Fruit fly (Drosophila melanogaster): ENCODE data around the gene Mcm6.

Gene Mcm6

dm6 chrX:6661392-6661837 lies 12.8 kb upstream of the Mcm6 start, which contains the start of the genes CG3224 and Ctr1A (continued):
- TF ChIP-seq pzg (GFP tag; optimal IDR thresholded peaks at IDR 0.05) (peak; percentile 59), az2 (GFP tag; optimal IDR thresholded peaks at IDR 0.05) (no peak), gem (tag; optimal IDR thresholded peaks at IDR 0.05) (peak; percentile 5), CG14441 (GFP tag; IDR thresholded peaks at IDR 0.05) (no peak), CG3726 (GFP tag; IDR thresholded peaks at IDR 0.05) (no peak), CG12071 (GFP tag; optimal IDR thresholded peaks at IDR 0.05) (no peak), CG5180 (GFP tag; optimal IDR thresholded peaks at IDR 0.05) (no peak), HLH54F (GFP tag; optimal IDR thresholded peaks at IDR 0.05) (no peak), HmgD (GFP tag; optimal IDR thresholded peaks at IDR 0.05) (no peak), CG14050 (GFP tag; IDR thresholded peaks at IDR 0.05) (no peak), en (GFP tag; optimal IDR thresholded peaks at IDR 0.05) (no peak), slou (GFP tag; optimal IDR thresholded peaks at IDR 0.05) (no peak), ATbp (GFP tag; optimal IDR thresholded peaks at IDR 0.05) (no peak), gcm (GFP tag; optimal IDR thresholded peaks at IDR 0.05) (no peak), mam (GFP tag; optimal IDR thresholded peaks at IDR 0.05) (no peak), gcm2 (GFP tag; optimal IDR thresholded peaks at IDR 0.05) (no peak), CG18262 (tag; optimal IDR thresholded peaks at IDR 0.05) (no peak), gt (GFP tag; IDR thresholded peaks at IDR 0.05) (no peak), Sin3A (optimal IDR thresholded peaks at IDR 0.05) (peak; percentile 20), Stat92E (GFP tag; optimal IDR thresholded peaks at IDR 0.05) (no peak), Dfd (GFP tag; optimal IDR thresholded peaks at IDR 0.05) (no peak), Eip74EF (GFP tag; optimal IDR thresholded peaks at IDR 0.05) (peak in 1 of 2 experiments; percentile 14), stwl (tag; optimal IDR thresholded peaks at IDR 0.05) (peak; percentile 51), Dad (GFP tag; optimal IDR thresholded peaks at IDR 0.05) (no peak), CG33557 (GFP tag; optimal IDR thresholded peaks at IDR 0.05) (no peak), caup (GFP tag; optimal IDR thresholded peaks at IDR 0.05; ENCODE audit: severe bottlenecking) (no peak), CG7987 (GFP tag; optimal IDR thresholded peaks at IDR 0.05) (no peak), Fer3 (tag; optimal IDR thresholded peaks at IDR 0.05) (no peak), CG6683 (GFP tag; optimal IDR thresholded peaks at IDR 0.05) (no peak), cg (GFP tag; optimal IDR thresholded peaks at IDR 0.05) (no peak), onecut (GFP tag; IDR thresholded peaks at IDR 0.05) (no peak), kay (GFP tag; optimal IDR thresholded peaks at IDR 0.05) (no peak), lov (optimal IDR thresholded peaks at IDR 0.05) (no peak), lov (GFP tag; IDR thresholded peaks at IDR 0.05) (no peak), odd (GFP tag; optimal IDR thresholded peaks at IDR 0.05) (no peak), scrt (GFP tag; optimal IDR thresholded peaks at IDR 0.05) (no peak), pfk (GFP tag; optimal IDR thresholded peaks at IDR 0.05) (no peak), CG12659 (GFP tag; optimal IDR thresholded peaks at IDR 0.05) (peak; percentile 50), CG31388 (GFP tag; optimal IDR thresholded peaks at IDR 0.05) (no peak), D (optimal IDR thresholded peaks at IDR 0.05) (no peak), D (GFP tag; optimal IDR thresholded peaks at IDR 0.05) (no peak), Deaf1 (tag; optimal IDR thresholded peaks at IDR 0.05) (no peak), Xbp1 (GFP tag; optimal IDR thresholded peaks at IDR 0.05) (no peak), her (GFP tag; optimal IDR thresholded peaks at IDR 0.05) (no peak), CG1233 (GFP tag; optimal IDR thresholded peaks at IDR 0.05) (no peak), gfzf (GFP tag; optimal IDR thresholded peaks at IDR 0.05) (peak; percentile 80), Pdp1 (GFP tag; optimal IDR thresholded peaks at IDR 0.05) (no peak), CG9797 (GFP tag; optimal IDR thresholded peaks at IDR 0.05) (peak; percentile 69), sqz (GFP tag; optimal IDR thresholded peaks at IDR 0.05) (peak; percentile 43), bab2 (GFP tag; optimal IDR thresholded peaks at IDR 0.05) (no peak), CG3847 (GFP tag; IDR thresholded peaks at IDR 0.05) (no peak)
